Fruit fly (Drosophila melanogaster) whole organism, embryonic: Measurements from ENCODE around the gene CG4968.

Experiments
- CG10147 ChIP-seq: fragments of 200-800 bp; sonication (Bioruptor generic); optimal IDR thresholded peaks from 2 replicates; lab custom pipeline; 2019; ENCODE audit warnings: missing biosample characterization, mild to moderate bottlenecking, missing genetic modification characterization, moderate library complexity
- CG10431 ChIP-seq: fragments of 200-800 bp; sonication (Bioruptor generic); optimal IDR thresholded peaks from 3 replicates; lab custom pipeline; 2018; ENCODE audit warnings: missing biosample characterization, mild to moderate bottlenecking, missing genetic modification characterization
- CG10959 ChIP-seq: fragments of 200-800 bp; sonication (Bioruptor generic); IDR thresholded peaks from 2 replicates; pipeline ENCODE4 v1.3.6; 2022; ENCODE audit warnings: missing biosample characterization, missing genetic modification characterization
- CG11723 ChIP-seq: fragments of 200-800 bp; sonication (Bioruptor generic); optimal IDR thresholded peaks from 2 replicates; lab custom pipeline; 2017; ENCODE audit warnings: missing biosample characterization, mild to moderate bottlenecking, missing genetic modification characterization
- CG12104 ChIP-seq: fragments of 200-800 bp; sonication (Bioruptor generic); optimal IDR thresholded peaks from 3 replicates; lab custom pipeline; 2016; ENCODE audit warnings: missing biosample characterization, missing genetic modification characterization
- CG14965 ChIP-seq: fragments of 200-800 bp; sonication (Bioruptor generic); optimal IDR thresholded peaks from 2 replicates; lab custom pipeline; 2016; ENCODE audit warnings: missing biosample characterization, missing genetic modification characterization, borderline replicate concordance
- CG17328 ChIP-seq: fragments of 200-800 bp; sonication (Bioruptor generic); IDR thresholded peaks from 2 replicates; pipeline ENCODE4 v1.3.6; 2022; ENCODE audit warnings: missing biosample characterization, missing genetic modification characterization
- CG18599 ChIP-seq: fragments of 200-800 bp; sonication (Bioruptor generic); optimal IDR thresholded peaks from 3 replicates; lab custom pipeline; 2017; ENCODE audit warnings: missing biosample characterization, missing genetic modification characterization, mild to moderate bottlenecking, moderate library complexity, missing genetic modification reagents
- CG2889 ChIP-seq: fragments of 200-800 bp; sonication (Bioruptor generic); IDR thresholded peaks from 3 replicates; pipeline ENCODE4 v1.3.6; 2022; ENCODE audit warnings: missing biosample characterization, missing genetic modification characterization
- CG30020 ChIP-seq: fragments of 200-800 bp; optimal IDR thresholded peaks from 2 replicates; lab custom pipeline; 2019; ENCODE audit warnings: missing biosample characterization, mild to moderate bottlenecking, missing genetic modification characterization, moderate library complexity
- CG3065 ChIP-seq: fragments of 200-800 bp; sonication (Bioruptor generic); optimal IDR thresholded peaks from 2 replicates; lab custom pipeline; 2016; ENCODE audit warnings: missing biosample characterization, missing genetic modification characterization
- CG31224 ChIP-seq: fragments of 200-800 bp; sonication (Bioruptor generic); IDR thresholded peaks from 2 replicates; pipeline ENCODE4 v1.3.6; 2022; ENCODE audit warnings: missing biosample characterization, missing genetic modification characterization
- CG31441 ChIP-seq: fragments of 200-800 bp; sonication (Bioruptor generic); IDR thresholded peaks from 2 replicates; pipeline ENCODE4 v1.3.6; 2022; ENCODE audit warnings: missing biosample characterization, missing genetic modification characterization
- CG6272 ChIP-seq: fragments of 200-800 bp; sonication (Bioruptor generic); IDR thresholded peaks from 2 replicates; pipeline ENCODE4 v1.3.6; 2022; ENCODE audit warnings: missing biosample characterization, missing genetic modification characterization
- CG6683 ChIP-seq: fragments of 200-800 bp; sonication (Bioruptor generic); optimal IDR thresholded peaks from 2 replicates; lab custom pipeline; 2017; ENCODE audit warnings: missing biosample characterization, mild to moderate bottlenecking, missing genetic modification characterization, missing genetic modification reagents
- CG8281 ChIP-seq: fragments of 200-800 bp; sonication (Bioruptor generic); optimal IDR thresholded peaks from 2 replicates; lab custom pipeline; 2018; ENCODE audit warnings: missing biosample characterization, mild to moderate bottlenecking, missing genetic modification characterization, moderate library complexity
- CG9876 ChIP-seq: fragments of 200-800 bp; sonication (Bioruptor generic); optimal IDR thresholded peaks from 2 replicates; lab custom pipeline; 2016; ENCODE audit warnings: missing biosample characterization, missing genetic modification characterization
- D19A ChIP-seq: fragments of 200-800 bp; optimal IDR thresholded peaks from 3 replicates; lab custom pipeline; 2019; ENCODE audit warnings: missing biosample characterization, mild to moderate bottlenecking, missing genetic modification characterization, moderate library complexity
- ERR ChIP-seq: fragments of 200-800 bp; sonication (Bioruptor generic); optimal IDR thresholded peaks from 2 replicates; lab custom pipeline; 2016; ENCODE audit warnings: missing biosample characterization, missing genetic modification characterization
- Ets65A ChIP-seq: fragments of 200-800 bp; sonication (Bioruptor generic); peaks from one replicate; lab custom pipeline; 2016; ENCODE audit warnings: missing biosample characterization, missing genetic modification characterization
- Fer3 ChIP-seq: fragments of 200-800 bp; sonication (Bioruptor generic); optimal IDR thresholded peaks from 2 replicates; lab custom pipeline; 2018; ENCODE audit warnings: missing biosample characterization, mild to moderate bottlenecking, missing genetic modification characterization, moderate library complexity
- HmgZ ChIP-seq: fragments of 200-800 bp; sonication (Bioruptor generic); optimal IDR thresholded peaks from 2 replicates; lab custom pipeline; 2018; ENCODE audit warnings: missing biosample characterization, mild to moderate bottlenecking, missing genetic modification characterization
- Hmr ChIP-seq: fragments of 200-800 bp; sonication (Bioruptor generic); optimal IDR thresholded peaks from 3 replicates; lab custom pipeline; 2017; ENCODE audit warnings: mild to moderate bottlenecking, missing biosample characterization, missing genetic modification reagents, missing genetic modification characterization
- Hr51 ChIP-seq, 2 experiments: fragments of 200-800 bp; sonication (Bioruptor generic); optimal IDR thresholded peaks; 2 replicates in 1 of 2; 3 replicates in 1 of 2; lab custom pipeline; 2016 to 2018; ENCODE audit warnings: missing biosample characterization in 2 of 2, missing genetic modification characterization in 2 of 2, mild to moderate bottlenecking in 1 of 2, moderate library complexity in 1 of 2
- Mes4 ChIP-seq: fragments of 200-800 bp; sonication (Bioruptor generic); optimal IDR thresholded peaks from 2 replicates; lab custom pipeline; 2016; ENCODE audit warnings: missing biosample characterization, missing genetic modification characterization
- NC2α ChIP-seq: fragments of 200-800 bp; sonication (Bioruptor generic); optimal IDR thresholded peaks from 2 replicates; lab custom pipeline; 2016; ENCODE audit warnings: missing biosample characterization, missing genetic modification characterization
- Xbp1 ChIP-seq: fragments of 200-800 bp; sonication (Bioruptor generic); optimal IDR thresholded peaks from 3 replicates; lab custom pipeline; 2016; ENCODE audit warnings: missing biosample characterization, mild to moderate bottlenecking, missing genetic modification characterization
- cas ChIP-seq: fragments of 200-800 bp; sonication (Bioruptor generic); IDR thresholded peaks from 2 replicates; pipeline ENCODE4 v1.3.6; 2022; ENCODE audit warnings: missing biosample characterization, missing genetic modification characterization
- caup ChIP-seq: fragments of 200-800 bp; sonication (Bioruptor generic); optimal IDR thresholded peaks from 3 replicates; lab custom pipeline; 2017; ENCODE audit warnings: missing biosample characterization, mild to moderate bottlenecking, missing genetic modification characterization, moderate library complexity; ENCODE audit not compliant: severe bottlenecking
- ci ChIP-seq: fragments of 200-800 bp; sonication (Bioruptor generic); IDR thresholded peaks from 3 replicates; pipeline ENCODE4 v1.3.6; 2022; ENCODE audit warnings: missing biosample characterization, missing genetic modification characterization
- crp ChIP-seq, 2 experiments: fragments of 200-800 bp; sonication (Bioruptor generic); optimal IDR thresholded peaks; 2 replicates in 1 of 2; 3 replicates in 1 of 2; lab custom pipeline; 2017; ENCODE audit warnings: missing biosample characterization in 2 of 2, missing genetic modification characterization in 2 of 2, mild to moderate bottlenecking in 1 of 2, moderate library complexity in 1 of 2
- danr ChIP-seq: fragments of 200-800 bp; sonication (Bioruptor generic); IDR thresholded peaks from 2 replicates; pipeline ENCODE4 v1.3.6; 2022; ENCODE audit warnings: missing biosample characterization, missing genetic modification characterization
- dimm ChIP-seq: fragments of 200-800 bp; sonication (Bioruptor generic); IDR thresholded peaks from 2 replicates; pipeline ENCODE4 v1.3.6; 2022; ENCODE audit warnings: missing biosample characterization, missing genetic modification characterization
- ems ChIP-seq: fragments of 200-800 bp; sonication (Bioruptor generic); optimal IDR thresholded peaks from 3 replicates; lab custom pipeline; 2016; ENCODE audit warnings: missing biosample characterization, missing genetic modification characterization
- ewg ChIP-seq: fragments of 200-800 bp; sonication (Bioruptor generic); optimal IDR thresholded peaks from 3 replicates; lab custom pipeline; 2017; ENCODE audit warnings: mild to moderate bottlenecking, missing biosample characterization, missing genetic modification reagents, missing genetic modification characterization
- hbn ChIP-seq: fragments of 200-800 bp; sonication (Bioruptor generic); IDR thresholded peaks from 2 replicates; pipeline ENCODE4 v1.3.6; 2022; ENCODE audit warnings: missing biosample characterization, missing genetic modification characterization; ENCODE audit not compliant: partially characterized antibody
- jigr1 ChIP-seq: fragments of 200-800 bp; sonication (Bioruptor generic); IDR thresholded peaks from 3 replicates; pipeline ENCODE4 v1.3.6; 2022; ENCODE audit warnings: missing biosample characterization, missing genetic modification characterization
- pan ChIP-seq, 4 experiments: fragments of >200 bp in 3 of 4; fragments of 200-800 bp in 1 of 4; sonication (Bioruptor generic) in 1 of 4; optimal IDR thresholded peaks in 3 of 4; IDR thresholded peaks in 1 of 4; 2 replicates each; pipeline versions ENCODE4 v1.3.6 to Lab custom; 2017 to 2022; ENCODE audit warnings: missing biosample characterization in 2 of 4, missing genetic modification characterization in 2 of 4, mixed read lengths in 1 of 4
- pfk ChIP-seq: fragments of 200-800 bp; sonication (Bioruptor generic); optimal IDR thresholded peaks from 2 replicates; lab custom pipeline; 2018; ENCODE audit warnings: missing biosample characterization, mild to moderate bottlenecking, missing genetic modification characterization, moderate library complexity
- pum ChIP-seq: fragments of 200-800 bp; sonication (Bioruptor generic); optimal IDR thresholded peaks from 2 replicates; lab custom pipeline; 2016; ENCODE audit warnings: missing biosample characterization, missing genetic modification characterization
- slp2 ChIP-seq: fragments of 200-800 bp; sonication (Bioruptor generic); optimal IDR thresholded peaks from 2 replicates; lab custom pipeline; 2016; ENCODE audit warnings: missing biosample characterization, missing genetic modification characterization
- so ChIP-seq: fragments of 200-800 bp; sonication (Bioruptor generic); IDR thresholded peaks from 3 replicates; pipeline ENCODE4 v1.3.6; 2022; ENCODE audit warnings: missing biosample characterization, missing genetic modification characterization
- sr ChIP-seq: fragments of 200-800 bp; sonication (Bioruptor generic); IDR thresholded peaks from 3 replicates; pipeline ENCODE4 v1.3.6; 2022; ENCODE audit warnings: missing biosample characterization, missing genetic modification characterization
- stc ChIP-seq: fragments of 200-800 bp; sonication (Bioruptor generic); IDR thresholded peaks from 2 replicates; pipeline ENCODE4 v1.3.6; 2022; ENCODE audit warnings: missing biosample characterization, missing genetic modification characterization
- trh ChIP-seq: fragments of 200-800 bp; sonication (Bioruptor generic); optimal IDR thresholded peaks from 2 replicates; lab custom pipeline; 2016; ENCODE audit warnings: missing biosample characterization, missing genetic modification characterization
- ttk ChIP-seq: fragments of 200-800 bp; sonication (Bioruptor generic); IDR thresholded peaks from 2 replicates; pipeline ENCODE4 v2.1.2; 2022; ENCODE audit warnings: missing biosample characterization, missing genetic modification characterization
- twi ChIP-seq: fragments of 200-800 bp; optimal IDR thresholded peaks from 2 replicates; lab custom pipeline; 2019; ENCODE audit warnings: missing biosample characterization, mild to moderate bottlenecking, missing genetic modification characterization, moderate library complexity
- unc-4 ChIP-seq: fragments of 200-800 bp; sonication (Bioruptor generic); IDR thresholded peaks from 2 replicates; pipeline ENCODE4 v1.3.6; 2022; ENCODE audit warnings: missing biosample characterization, missing genetic modification characterization; ENCODE audit not compliant: partially characterized antibody
- zen ChIP-seq: fragments of 200-800 bp; sonication (Bioruptor generic); optimal IDR thresholded peaks from 3 replicates; lab custom pipeline; 2018; ENCODE audit warnings: missing biosample characterization, mild to moderate bottlenecking, missing genetic modification characterization, moderate library complexity
- zfh2 ChIP-seq: fragments of 200-800 bp; sonication (Bioruptor generic); optimal IDR thresholded peaks from 2 replicates; lab custom pipeline; 2016; ENCODE audit warnings: missing biosample characterization, missing genetic modification characterization

The CG4968 gene

dm6 chr2L:10334854-10335277, 28.1 kb downstream of the CG4968 start (continued):
- peak; percentile 90 for TF ChIP-seq Hmr (GFP tag; lab: Kevin White, UChicago)
- peak; percentile 96 for TF ChIP-seq CG30020 (tag; lab: Kevin White, UChicago)
- peak in 1 of 2 experiments; percentile 40 for TF ChIP-seq Hr51 (GFP tag; optimal IDR thresholded peaks at IDR 0.05; lab: Kevin White, UChicago)
- TF ChIP-seq pan (optimal IDR thresholded peaks at IDR 0.05; lab: Kevin White, UChicago): no peak
- no peak for TF ChIP-seq pan (GFP tag; optimal IDR thresholded peaks at IDR 0.05 in 1 of 2, IDR thresholded peaks at IDR 0.05 in 1 of 2)
- peak; percentile 78 for TF ChIP-seq pfk (GFP tag; lab: Kevin White, UChicago)
- TF ChIP-seq sr: no peak
- no peak for TF ChIP-seq ttk (GFP tag; lab: Robert Waterston, UW)
- peak; percentile 67 for TF ChIP-seq D19A (tag; lab: Kevin White, UChicago)
- no peak for TF ChIP-seq crp (GFP tag; optimal IDR thresholded peaks at IDR 0.05; lab: Kevin White, UChicago)
- peak; percentile 26 for TF ChIP-seq ewg (GFP tag; lab: Kevin White, UChicago)
- no peak; the same call in 1 of the 3 replicates for TF ChIP-seq so
- no peak for TF ChIP-seq CG10959 (GFP tag; lab: Robert Waterston, UW)
- TF ChIP-seq CG8281 (tag; lab: Kevin White, UChicago): peak; percentile 23
- peak; percentile 84 for TF ChIP-seq CG18599
- no peak for TF ChIP-seq cas (GFP tag; lab: Robert Waterston, UW)
- TF ChIP-seq zen (tag; lab: Kevin White, UChicago): peak; percentile 29
- TF ChIP-seq jigr1 (GFP tag; lab: Robert Waterston, UW): no peak
- TF ChIP-seq trh (GFP tag; lab: Kevin White, UChicago): no peak
- no peak for TF ChIP-seq CG6272 (GFP tag; lab: Robert Waterston, UW)
- peak; percentile 47 for TF ChIP-seq zfh2 (GFP tag; lab: Kevin White, UChicago)
- TF ChIP-seq CG2889 (GFP tag; lab: Robert Waterston, UW): no peak
- peak; percentile 61 for TF ChIP-seq hbn
- no peak for TF ChIP-seq pum (GFP tag; lab: Kevin White, UChicago)
- peak; percentile 77 for TF ChIP-seq caup (GFP tag; lab: Kevin White, UChicago)
- peak; percentile 51 for TF ChIP-seq twi (tag; lab: Kevin White, UChicago)
- TF ChIP-seq dimm (GFP tag; lab: Robert Waterston, UW): no peak
- TF ChIP-seq slp2 (GFP tag; lab: Kevin White, UChicago): peak; percentile 43
- peak; percentile 92 for TF ChIP-seq HmgZ (tag; lab: Kevin White, UChicago)
- no peak for TF ChIP-seq CG31224 (GFP tag; lab: Robert Waterston, UW)
- peak; percentile 67 for TF ChIP-seq unc-4
- no peak; the same call in 2 of the 3 replicates for TF ChIP-seq ci (GFP tag; lab: Robert Waterston, UW)
- peak; percentile 71 for TF ChIP-seq stc (GFP tag; lab: Robert Waterston, UW)
- TF ChIP-seq CG14965 (GFP tag; lab: Kevin White, UChicago): no peak
- TF ChIP-seq ERR: peak; percentile 44
- TF ChIP-seq Fer3: peak; percentile 63
- peak; percentile 53 for TF ChIP-seq CG17328 (GFP tag; lab: Robert Waterston, UW)
- TF ChIP-seq CG10147: peak; percentile 64
- no peak for TF ChIP-seq CG9876
- TF ChIP-seq Xbp1: peak; percentile 44
- TF ChIP-seq CG12104 (GFP tag; lab: Kevin White, UChicago): no peak
- peak; percentile 75 for TF ChIP-seq CG11723 (GFP tag; lab: Kevin White, UChicago)
- peak; percentile 52 for TF ChIP-seq ems (GFP tag; lab: Kevin White, UChicago)
- TF ChIP-seq danr: no peak
- TF ChIP-seq CG10431: peak; percentile 74
- TF ChIP-seq CG31441: peak; percentile 49
- no peak for TF ChIP-seq Ets65A (GFP tag; lab: Kevin White, UChicago)
- no peak for TF ChIP-seq Mes4 (GFP tag; lab: Kevin White, UChicago)
- TF ChIP-seq CG3065 (GFP tag; lab: Kevin White, UChicago): no peak
- peak; percentile 50 for TF ChIP-seq CG6683 (GFP tag; lab: Kevin White, UChicago)
- no peak for TF ChIP-seq NC2α (GFP tag; lab: Kevin White, UChicago)
